Worm (Caenorhabditis elegans): ENCODE results near the gene F21F8.5.

F21F8.5 gene

ce11 chrV:8305940-8306339 lies 39.8 kb upstream of the F21F8.5 start:
- TF ChIP-seq nhr-80 (tag; optimal IDR thresholded peaks at IDR 0.05) (peak; percentile 59), let-526 (GFP tag; IDR thresholded peaks at IDR 0.05) (peak; percentile 24; the same call in 1 of the 2 replicates), B0019.2 (GFP tag; conservative IDR thresholded peaks at IDR 0.05) (no peak), F57C9.4 (tag; optimal IDR thresholded peaks at IDR 0.05) (no peak), ztf-22 (GFP tag; optimal IDR thresholded peaks at IDR 0.05) (no peak), zim-3 (tag; optimal IDR thresholded peaks at IDR 0.05) (no peak), snpc-3.4 (tag; optimal IDR thresholded peaks at IDR 0.05) (no peak), madf-8 (GFP tag; conservative IDR thresholded peaks at IDR 0.05) (no peak)

- TF ChIP-seq madf-3 (GFP tag; IDR thresholded peaks at IDR 0.05) (no peak), B0035.1 (tag; optimal IDR thresholded peaks at IDR 0.05) (no peak), fkh-3 (tag; optimal IDR thresholded peaks at IDR 0.05) (no peak), ztf-26 (tag; optimal IDR thresholded peaks at IDR 0.05) (no peak), ets-4 (GFP tag; optimal IDR thresholded peaks at IDR 0.05) (no peak), cebp-1 (GFP tag; IDR thresholded peaks at IDR 0.05) (no peak), cebp-1 (tag; optimal IDR thresholded peaks at IDR 0.05) (no peak)
These were observed 38.5 kb upstream of the F21F8.5 start, which contains the start of gene W02D7.11 for ce11 chrV:8304461-8305195. Gene W02D7.11, minus strand, starts transcription at chrV:8304511.

ce11 chrV:8302522-8302921 lies 36.4 kb upstream of the F21F8.5 start, which contains the start of gene sel-9:
Gene sel-9, minus strand, starts transcription at chrV:8302580.
- TF ChIP-seq cebp-1 (GFP tag; IDR thresholded peaks at IDR 0.05) (no peak), cebp-1 (tag; optimal IDR thresholded peaks at IDR 0.05) (peak; percentile 33), let-607 (tag; optimal IDR thresholded peaks at IDR 0.05) (peak in 1 of 2 experiments; percentile 70), hlh-26 (GFP tag; conservative IDR thresholded peaks at IDR 0.05) (no peak), lin-54 (GFP tag; optimal IDR thresholded peaks at IDR 0.05) (peak; percentile 54), dpl-1 (GFP tag; optimal IDR thresholded peaks at IDR 0.05) (peak; percentile 50), attf-3 (GFP tag; conservative IDR thresholded peaks at IDR 0.05) (peak; percentile 95), snpc-4 (GFP tag; optimal IDR thresholded peaks at IDR 0.05) (no peak), snpc-4 (tag; optimal IDR thresholded peaks at IDR 0.05) (peak in 1 of 4 experiments; percentile 11), B0035.1 (tag; optimal IDR thresholded peaks at IDR 0.05) (no peak), dox-1 (GFP tag; IDR thresholded peaks at IDR 0.05) (no peak), efl-1 (GFP tag; optimal IDR thresholded peaks at IDR 0.05) (peak; percentile 35)

ce11 chrV:8300935-8301535 lies 34.9 kb upstream of the F21F8.5 start, which contains the start of gene W02D7.6:
Gene W02D7.6, minus strand, starts transcription at chrV:8301507.
- TF ChIP-seq ztf-3 (GFP tag; optimal IDR thresholded peaks at IDR 0.05) (no peak), pbrm-1 (GFP tag; IDR thresholded peaks at IDR 0.05) (peak; percentile 53; the same call in 1 of the 2 replicates), aptf-2 (GFP tag; conservative IDR thresholded peaks at IDR 0.05) (no peak), hmg-1.2 (GFP tag; IDR thresholded peaks at IDR 0.05) (peak; percentile 37; the same call in 1 of the 2 replicates), Y56A3A.18 (GFP tag; IDR thresholded peaks at IDR 0.05) (no peak), tbp1 (GFP tag; optimal IDR thresholded peaks at IDR 0.05) (peak; percentile 34), F57A8.1 (GFP tag; optimal IDR thresholded peaks at IDR 0.05) (no peak), let-607 (tag; optimal IDR thresholded peaks at IDR 0.05) (peak in 1 of 2 experiments; percentile 70), Y95B8A.8 (GFP tag; IDR thresholded peaks at IDR 0.05) (0 out of 2 replicates have a peak, but pooled peaks have one; percentile 12), F52B5.7 (tag; optimal IDR thresholded peaks at IDR 0.05) (no peak), him-1 (tag; optimal IDR thresholded peaks at IDR 0.05) (no peak), rec-8 (tag; optimal IDR thresholded peaks at IDR 0.05) (no peak), mcd-1 (GFP tag; IDR thresholded peaks at IDR 0.05) (peak; percentile 46; the same call in 1 of the 2 replicates), madf-6 (GFP tag; IDR thresholded peaks at IDR 0.05) (peak; percentile 51), ZK185.1 (tag; optimal IDR thresholded peaks at IDR 0.05; ENCODE audit: poor library complexity, severe bottlenecking) (peak; percentile 1), ama-1 (optimal IDR thresholded peaks at IDR 0.05) (peak; percentile 37), ama-1 (GFP tag; optimal IDR thresholded peaks at IDR 0.05) (peak in 1 of 2 experiments; percentile 52), ztf-18 (tag; optimal IDR thresholded peaks at IDR 0.05) (no peak), F33H1.4 (GFP tag; IDR thresholded peaks at IDR 0.05) (no peak), attf-3 (GFP tag; conservative IDR thresholded peaks at IDR 0.05) (peak; percentile 41)

Measured in whole organism, young adult.